Fruit fly (Drosophila melanogaster) whole organism, prepupa: Measurements from ENCODE around the gene CG13056.
A peak's percentile ranks its signal among the peaks of the same experiment; 100 is the strongest.

Experiments
- CG10669 ChIP-seq: fragments of 200-800 bp; sonication (Bioruptor generic); optimal IDR thresholded peaks from 3 replicates; lab custom pipeline; 2018; ENCODE audit warnings: missing biosample characterization, mild to moderate bottlenecking, missing genetic modification characterization, moderate library complexity
- CG11762 ChIP-seq: fragments of 200-800 bp; sonication (Bioruptor generic); optimal IDR thresholded peaks from 3 replicates; lab custom pipeline; 2016; ENCODE audit warnings: missing biosample characterization, missing genetic modification characterization; ENCODE audit not compliant: insufficient read depth
- CG16779 ChIP-seq: fragments of 200-800 bp; sonication (Bioruptor generic); optimal IDR thresholded peaks from 3 replicates; lab custom pipeline; 2017; ENCODE audit warnings: missing biosample characterization, mild to moderate bottlenecking, missing genetic modification characterization
- CG32006 ChIP-seq: fragments of 200-800 bp; sonication (Bioruptor generic); optimal IDR thresholded peaks from 3 replicates; lab custom pipeline; 2017; ENCODE audit warnings: missing biosample characterization, mild to moderate bottlenecking, missing genetic modification characterization
- CG4318 ChIP-seq: fragments of 200-800 bp; sonication (Bioruptor generic); optimal IDR thresholded peaks from 3 replicates; lab custom pipeline; 2017; ENCODE audit warnings: missing biosample characterization, mild to moderate bottlenecking, missing genetic modification characterization
- CG6854 ChIP-seq: fragments of 200-800 bp; sonication (Bioruptor generic); optimal IDR thresholded peaks from 2 replicates; lab custom pipeline; 2017; ENCODE audit warnings: missing biosample characterization, mild to moderate bottlenecking, missing genetic modification characterization
- Gug ChIP-seq: fragments of 200-800 bp; sonication (Bioruptor generic); IDR thresholded peaks from 2 replicates; pipeline ENCODE4 v1.3.6; 2022; ENCODE audit warnings: missing biosample characterization, missing genetic modification characterization
- Lpt ChIP-seq: fragments of 200-800 bp; sonication (Bioruptor generic); optimal IDR thresholded peaks from 3 replicates; lab custom pipeline; 2016; ENCODE audit warnings: missing biosample characterization, missing genetic modification characterization
- Met ChIP-seq: fragments of 200-800 bp; sonication (Bioruptor generic); optimal IDR thresholded peaks from 3 replicates; lab custom pipeline; 2016; ENCODE audit warnings: missing biosample characterization, missing genetic modification characterization
- fd59A ChIP-seq: fragments of 200-800 bp; sonication (Bioruptor generic); optimal IDR thresholded peaks from 2 replicates; lab custom pipeline; 2017; ENCODE audit warnings: missing biosample characterization, mild to moderate bottlenecking, missing genetic modification characterization, missing genetic modification reagents

DNA sequence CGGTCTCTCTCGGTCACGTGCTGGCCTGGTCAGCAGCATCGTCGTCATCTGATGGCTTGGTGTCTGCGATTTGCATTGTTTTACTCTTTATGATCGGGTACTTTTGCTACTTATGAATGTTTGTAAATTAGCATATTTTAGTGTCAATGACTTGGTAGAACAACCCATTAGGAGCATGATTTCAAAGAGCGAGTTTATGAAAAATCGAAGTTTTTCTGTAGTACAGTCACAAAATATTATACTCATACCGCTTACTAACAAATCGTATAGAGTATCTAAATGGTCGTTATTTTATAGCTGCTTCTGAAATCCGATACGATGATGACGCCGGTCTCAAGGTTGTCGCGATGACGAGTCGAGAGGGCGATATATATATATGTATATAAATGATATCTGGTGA, 46.9 kb upstream of the CG13056 start:
- no peak for TF ChIP-seq CG4318
- no peak for TF ChIP-seq Gug
- peak; percentile 30 for TF ChIP-seq CG16779 (tag; lab: Kevin White, UChicago)
- TF ChIP-seq CG6854, result no peak
- peak; percentile 19 for TF ChIP-seq Met (GFP tag; lab: Kevin White, UChicago)
- TF ChIP-seq fd59A, result peak; percentile 79
- TF ChIP-seq CG11762, result peak; percentile 8
- peak; percentile 9 for TF ChIP-seq CG32006
- TF ChIP-seq CG10669, result peak; percentile 85
- no peak for TF ChIP-seq Lpt (GFP tag; lab: Kevin White, UChicago)
